Fruit fly (Drosophila melanogaster): ENCODE measurements around the gene Rev1.

Gene Rev1

dm6 chr3L:652637-653036 is 1.5 kb upstream of the Rev1 start, which contains the start of gene CG3402 (continued):
- TF ChIP-seq CG8359 (GFP tag; optimal IDR thresholded peaks at IDR 0.05; ENCODE audit: borderline replicate concordance) (no peak), CG17829 (tag; optimal IDR thresholded peaks at IDR 0.05) (peak; percentile 14), CG2116 (GFP tag; optimal IDR thresholded peaks at IDR 0.05) (peak; percentile 72), Rfx (GFP tag; IDR thresholded peaks at IDR 0.05) (no peak), nom (GFP tag; optimal IDR thresholded peaks at IDR 0.05) (no peak), H2.0 (GFP tag; IDR thresholded peaks at IDR 0.05) (no peak), CG17385 (GFP tag; optimal IDR thresholded peaks at IDR 0.05) (peak; percentile 98), tx (GFP tag; optimal IDR thresholded peaks at IDR 0.05) (no peak), CG11085 (GFP tag; IDR thresholded peaks at IDR 0.05) (no peak), Lim3 (GFP tag; IDR thresholded peaks at IDR 0.05) (no peak), slp2 (GFP tag; optimal IDR thresholded peaks at IDR 0.05) (no peak), pita (GFP tag; optimal IDR thresholded peaks at IDR 0.05) (no peak), Poxn (GFP tag; IDR thresholded peaks at IDR 0.05) (no peak), unc-4 (GFP tag; IDR thresholded peaks at IDR 0.05; ENCODE audit: partially characterized antibody) (peak; percentile 73), sr (GFP tag; IDR thresholded peaks at IDR 0.05) (0 out of 3 replicates have a peak, but pooled peaks have one; percentile 43), knrl (GFP tag; IDR thresholded peaks at IDR 0.05; ENCODE audit: partially characterized antibody) (peak; percentile 54; the same call in 1 of the 3 replicates), HLH4C (GFP tag; IDR thresholded peaks at IDR 0.05; ENCODE audit: partially characterized antibody) (peak; percentile 85), grn (GFP tag; optimal IDR thresholded peaks at IDR 0.05) (no peak), Awh (GFP tag; IDR thresholded peaks at IDR 0.05) (no peak), crp (GFP tag; optimal IDR thresholded peaks at IDR 0.05) (peak in 1 of 2 experiments; percentile 40), sd (tag; optimal IDR thresholded peaks at IDR 0.05) (peak; percentile 11), CG14860 (GFP tag; IDR thresholded peaks at IDR 0.05; ENCODE audit: partially characterized antibody) (peak; percentile 62; the same call in 2 of the 3 replicates), CG18599 (GFP tag; optimal IDR thresholded peaks at IDR 0.05) (no peak), ftz-f1 (GFP tag; optimal IDR thresholded peaks at IDR 0.05) (no peak), CG7271 (tag; optimal IDR thresholded peaks at IDR 0.05) (no peak), CG4820 (GFP tag; optimal IDR thresholded peaks at IDR 0.05) (no peak), yki (optimal IDR thresholded peaks at IDR 0.05) (no peak), trem (tag; optimal IDR thresholded peaks at IDR 0.05) (peak; percentile 38), Rx (GFP tag; IDR thresholded peaks at IDR 0.05) (no peak), her (GFP tag; optimal IDR thresholded peaks at IDR 0.05) (no peak), D19A (tag; optimal IDR thresholded peaks at IDR 0.05) (no peak), Aef1 (GFP tag; IDR thresholded peaks at IDR 0.05) (no peak), CG15269 (tag; optimal IDR thresholded peaks at IDR 0.05) (no peak), Scr (GFP tag; IDR thresholded peaks at IDR 0.05; ENCODE audit: partially characterized antibody) (peak; percentile 76), Myb (GFP tag; optimal IDR thresholded peaks at IDR 0.05) (no peak), bowl (GFP tag; IDR thresholded peaks at IDR 0.05) (no peak), HLH3B (GFP tag; IDR thresholded peaks at IDR 0.05) (no peak), hbn (GFP tag; IDR thresholded peaks at IDR 0.05; ENCODE audit: partially characterized antibody) (peak; percentile 67), gsb (GFP tag; IDR thresholded peaks at IDR 0.05) (no peak), Hey (tag; optimal IDR thresholded peaks at IDR 0.05) (no peak), CG17359 (tag; optimal IDR thresholded peaks at IDR 0.05) (no peak), B-H2 (GFP tag; optimal IDR thresholded peaks at IDR 0.05) (no peak), CG18619 (GFP tag; optimal IDR thresholded peaks at IDR 0.05) (no peak), CG3407 (GFP tag; optimal IDR thresholded peaks at IDR 0.05) (no peak), Chrac-16 (GFP tag; optimal IDR thresholded peaks at IDR 0.05) (no peak), wek (GFP tag; optimal IDR thresholded peaks at IDR 0.05) (no peak), phol (tag; optimal IDR thresholded peaks at IDR 0.05) (peak; percentile 7), Hmx (GFP tag; optimal IDR thresholded peaks at IDR 0.05) (no peak), CG11723 (GFP tag; optimal IDR thresholded peaks at IDR 0.05) (no peak), CG2120 (GFP tag; optimal IDR thresholded peaks at IDR 0.05) (no peak), Dp (GFP tag; optimal IDR thresholded peaks at IDR 0.05) (peak; percentile 79)
